Worm (Caenorhabditis elegans): ENCODE measurements around the gene fbxa-201.

The fbxa-201 gene

DNA sequence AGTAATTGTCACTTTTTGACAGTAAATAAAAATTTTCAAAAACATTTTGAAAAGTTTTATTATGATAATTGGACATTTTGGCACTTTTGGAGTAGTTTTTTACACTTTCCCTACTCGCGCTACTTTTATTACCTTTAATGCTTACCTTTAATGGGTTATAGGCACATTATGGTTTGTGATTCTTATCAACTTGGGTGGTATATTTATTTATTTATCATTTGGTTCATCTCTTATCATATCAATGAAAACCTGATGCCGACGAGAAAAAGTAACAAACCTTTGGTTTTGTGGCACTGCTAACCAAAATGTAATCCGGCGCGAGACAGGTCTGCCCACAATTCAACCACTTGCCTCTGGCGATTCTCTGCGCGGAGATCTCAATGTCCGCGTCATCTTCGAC is 23.2 kb downstream of the fbxa-201 start:
- TF ChIP-seq elt-2 (tag; optimal IDR thresholded peaks at IDR 0.05) (peak; percentile 45), nhr-12 (tag; optimal IDR thresholded peaks at IDR 0.05) (no peak), eor-1 (tag; optimal IDR thresholded peaks at IDR 0.05) (no peak), ceh-9 (tag; optimal IDR thresholded peaks at IDR 0.05) (no peak), pha-4 (tag; optimal IDR thresholded peaks at IDR 0.05) (peak; percentile 7)

DNA sequence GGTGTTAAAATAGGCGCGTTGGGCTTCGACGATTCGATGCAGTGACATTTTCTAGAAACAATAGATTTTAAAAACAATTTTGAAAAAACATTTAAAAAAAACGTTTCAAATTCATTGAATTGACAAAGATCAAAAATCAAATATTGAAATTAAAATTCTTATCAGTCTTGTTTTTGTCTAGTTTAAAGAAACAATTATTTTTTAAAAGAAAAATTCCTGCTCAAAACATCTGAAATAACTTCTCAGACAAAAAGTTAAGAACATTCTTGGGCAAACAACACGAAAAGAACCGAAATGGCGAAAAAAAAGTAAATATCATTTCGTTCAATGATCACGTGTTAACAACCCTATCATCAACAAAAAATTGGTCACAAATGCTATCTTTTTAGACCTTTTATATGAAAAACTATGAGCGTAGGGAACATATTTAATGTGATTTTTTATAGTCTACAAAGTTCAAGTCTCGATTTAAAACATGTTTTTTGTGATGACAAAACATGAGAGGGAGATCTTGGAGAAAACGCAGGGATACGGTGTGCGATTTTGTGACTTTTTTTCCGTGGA is 24.5 kb downstream of the fbxa-201 start, which contains the start of gene alh-5:
TSS of gene alh-5 (minus strand) at position 51 of the 564 bp plus-strand sequence.
- TF ChIP-seq jun-1 (tag; optimal IDR thresholded peaks at IDR 0.05) (peak; percentile 2), nhr-25 (tag; optimal IDR thresholded peaks at IDR 0.05) (no peak), nhr-76 (tag; optimal IDR thresholded peaks at IDR 0.05) (no peak), nhr-237 (tag; optimal IDR thresholded peaks at IDR 0.05) (no peak), pqm-1 (tag; optimal IDR thresholded peaks at IDR 0.05) (peak; percentile 56), pha-4 (tag; optimal IDR thresholded peaks at IDR 0.05) (peak; percentile 86), elt-2 (tag; optimal IDR thresholded peaks at IDR 0.05) (peak; percentile 48)

DNA sequence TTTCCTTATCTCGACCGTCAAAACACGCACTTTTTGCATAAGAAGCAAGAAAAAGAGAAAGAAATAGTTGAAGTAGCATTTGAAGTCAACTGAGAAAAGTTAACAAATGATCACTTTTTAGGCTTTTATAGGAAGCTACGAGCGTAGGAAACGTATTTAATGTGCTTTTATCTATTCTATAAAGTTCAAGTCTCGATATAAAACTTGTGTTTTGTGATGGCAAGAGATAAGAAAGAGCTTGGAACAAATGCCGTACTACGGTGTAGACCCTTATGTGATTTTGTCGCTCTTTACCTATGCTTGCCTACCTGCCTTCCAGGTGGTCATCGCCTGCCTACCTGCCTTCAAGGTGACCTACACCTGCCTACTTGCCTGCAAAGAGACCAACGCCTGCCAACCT is 29.1 kb downstream of the fbxa-201 start, which contains the start of gene clec-206:
TSS of gene clec-206 (minus strand) at position 101 of the 400 bp plus-strand sequence.
- no peak for TF ChIP-seq lin-15B (tag; optimal IDR thresholded peaks at IDR 0.05)
- TF ChIP-seq nhr-76 (tag; optimal IDR thresholded peaks at IDR 0.05) = no peak
- TF ChIP-seq nhr-237 (tag; optimal IDR thresholded peaks at IDR 0.05) = no peak
- no peak for TF ChIP-seq egl-27 (tag; optimal IDR thresholded peaks at IDR 0.05)
- TF ChIP-seq ceh-82 (tag; optimal IDR thresholded peaks at IDR 0.05) = no peak
- TF ChIP-seq hmg-11 (tag; optimal IDR thresholded peaks at IDR 0.05) = no peak
- TF ChIP-seq jun-1 (tag; optimal IDR thresholded peaks at IDR 0.05) = no peak
- no peak for TF ChIP-seq nhr-25 (tag; optimal IDR thresholded peaks at IDR 0.05)
- TF ChIP-seq ceh-28 (tag; optimal IDR thresholded peaks at IDR 0.05) = no peak
- TF ChIP-seq aly-2 (tag; optimal IDR thresholded peaks at IDR 0.05) = no peak
- TF ChIP-seq unc-62 (GFP tag; optimal IDR thresholded peaks at IDR 0.05) = no peak
- no peak for TF ChIP-seq R02D3.7 (tag; optimal IDR thresholded peaks at IDR 0.05)
- TF ChIP-seq lsy-12 (tag; optimal IDR thresholded peaks at IDR 0.05) = no peak
- TF ChIP-seq elt-1 (tag; optimal IDR thresholded peaks at IDR 0.05) = no peak
- no peak for TF ChIP-seq ama-1 (optimal IDR thresholded peaks at IDR 0.05)

DNA sequence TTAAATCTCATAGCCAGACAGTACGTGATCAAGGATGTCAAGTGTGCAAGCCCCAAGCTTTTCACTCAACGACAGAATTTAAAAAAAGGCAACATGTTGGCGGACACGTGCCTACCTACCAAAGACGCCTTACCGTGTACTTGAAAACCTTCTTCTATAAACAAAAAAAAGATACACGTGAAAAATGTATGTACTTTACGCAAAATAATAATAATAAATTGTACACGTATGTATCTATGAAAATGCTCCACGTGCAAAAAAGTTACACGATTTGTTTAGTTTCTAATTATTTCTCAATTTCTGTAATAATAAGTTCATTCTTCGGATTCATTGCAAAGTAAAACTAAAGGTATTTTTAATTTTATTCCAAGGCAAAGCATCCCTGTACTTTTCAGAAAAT is 29.5 kb downstream of the fbxa-201 start, which contains the start of gene cysl-4:
TSS of gene cysl-4 (plus strand) at position 301 of the 400 bp plus-strand sequence.
- TF ChIP-seq ceh-28 (tag; optimal IDR thresholded peaks at IDR 0.05) = no peak
- TF ChIP-seq ztf-11 (tag; optimal IDR thresholded peaks at IDR 0.05) = no peak
- no peak for TF ChIP-seq mdl-1 (tag; optimal IDR thresholded peaks at IDR 0.05)
- TF ChIP-seq nhr-25 (tag; optimal IDR thresholded peaks at IDR 0.05) = no peak
- TF ChIP-seq nhr-12 (tag; optimal IDR thresholded peaks at IDR 0.05) = no peak

DNA sequence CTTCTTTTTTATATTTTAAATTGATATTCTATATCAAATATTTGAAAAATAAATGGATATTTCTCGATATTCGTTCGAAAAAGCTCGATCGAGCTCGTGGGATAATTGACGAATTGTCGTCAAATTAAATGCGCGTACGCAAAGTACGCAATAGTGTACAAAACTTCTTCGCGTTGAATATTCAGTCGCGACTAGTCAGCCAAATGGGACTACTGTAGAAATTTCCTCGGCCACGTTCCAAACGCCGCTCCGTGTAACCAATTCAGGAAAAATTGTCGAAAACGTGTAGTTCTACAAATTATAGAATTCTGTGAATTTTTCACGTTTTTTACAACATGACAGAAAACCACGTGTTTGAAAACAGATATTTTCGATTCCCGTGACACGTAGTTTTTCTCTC is 33.3 kb downstream of the fbxa-201 start:
- TF ChIP-seq eor-1 (tag; optimal IDR thresholded peaks at IDR 0.05) = no peak
- TF ChIP-seq tbx-2 (tag; optimal IDR thresholded peaks at IDR 0.05) = no peak
- TF ChIP-seq nhr-76 (tag; optimal IDR thresholded peaks at IDR 0.05) = no peak
- no peak for TF ChIP-seq fkh-10 (GFP tag; optimal IDR thresholded peaks at IDR 0.05)
- no peak for TF ChIP-seq nhr-12 (tag; optimal IDR thresholded peaks at IDR 0.05)
- peak; percentile 35 for TF ChIP-seq nhr-23 (tag; optimal IDR thresholded peaks at IDR 0.05)
- no peak for TF ChIP-seq unc-39 (tag; optimal IDR thresholded peaks at IDR 0.05)
- TF ChIP-seq elt-1 (tag; optimal IDR thresholded peaks at IDR 0.05) = no peak
- no peak for TF ChIP-seq zag-1 (tag; optimal IDR thresholded peaks at IDR 0.05)
- TF ChIP-seq hmg-11 (tag; optimal IDR thresholded peaks at IDR 0.05) = no peak
- TF ChIP-seq ceh-82 (tag; optimal IDR thresholded peaks at IDR 0.05) = no peak
- no peak for TF ChIP-seq ZK546.5 (tag; optimal IDR thresholded peaks at IDR 0.05)
- TF ChIP-seq nhr-25 (tag; optimal IDR thresholded peaks at IDR 0.05) = no peak
- no peak for TF ChIP-seq nhr-237 (tag; optimal IDR thresholded peaks at IDR 0.05)
- no peak for TF ChIP-seq fkh-2 (tag; optimal IDR thresholded peaks at IDR 0.05)
- TF ChIP-seq nhr-67 (tag; optimal IDR thresholded peaks at IDR 0.05) = no peak
- TF ChIP-seq nhr-11 (tag; optimal IDR thresholded peaks at IDR 0.05) = no peak
- TF ChIP-seq aly-2 (tag; optimal IDR thresholded peaks at IDR 0.05) = no peak
- peak; percentile 35 for TF ChIP-seq R02D3.7 (tag; optimal IDR thresholded peaks at IDR 0.05)
- peak; percentile 55 for TF ChIP-seq elt-2 (tag; optimal IDR thresholded peaks at IDR 0.05)
- no peak for TF ChIP-seq jun-1 (tag; optimal IDR thresholded peaks at IDR 0.05)
- no peak for TF ChIP-seq ztf-11 (tag; optimal IDR thresholded peaks at IDR 0.05)
- TF ChIP-seq ama-1 (optimal IDR thresholded peaks at IDR 0.05) = no peak
- no peak for TF ChIP-seq mdl-1 (tag; optimal IDR thresholded peaks at IDR 0.05)
- peak; percentile 68 for TF ChIP-seq lin-15B (tag; optimal IDR thresholded peaks at IDR 0.05)
- TF ChIP-seq snpc-4 (tag; optimal IDR thresholded peaks at IDR 0.05) = no peak
- TF ChIP-seq nhr-28 (tag; optimal IDR thresholded peaks at IDR 0.05) = no peak
- TF ChIP-seq nhr-43 (tag; optimal IDR thresholded peaks at IDR 0.05; ENCODE audit: poor library complexity, severe bottlenecking) = peak; percentile 44
- no peak for TF ChIP-seq egl-27 (tag; optimal IDR thresholded peaks at IDR 0.05)
- TF ChIP-seq egl-5 (tag; optimal IDR thresholded peaks at IDR 0.05) = no peak
- TF ChIP-seq mml-1 (tag; optimal IDR thresholded peaks at IDR 0.05) = no peak
- TF ChIP-seq unc-62 (GFP tag; optimal IDR thresholded peaks at IDR 0.05) = no peak
- TF ChIP-seq pqm-1 (tag; optimal IDR thresholded peaks at IDR 0.05) = peak; percentile 11
- no peak for TF ChIP-seq ceh-28 (tag; optimal IDR thresholded peaks at IDR 0.05)
- no peak for TF ChIP-seq fos-1 (tag; optimal IDR thresholded peaks at IDR 0.05)

Data from whole organism, L3 larva.